Worm (Caenorhabditis elegans): Measurements from ENCODE around the gene col-127.

DNA sequence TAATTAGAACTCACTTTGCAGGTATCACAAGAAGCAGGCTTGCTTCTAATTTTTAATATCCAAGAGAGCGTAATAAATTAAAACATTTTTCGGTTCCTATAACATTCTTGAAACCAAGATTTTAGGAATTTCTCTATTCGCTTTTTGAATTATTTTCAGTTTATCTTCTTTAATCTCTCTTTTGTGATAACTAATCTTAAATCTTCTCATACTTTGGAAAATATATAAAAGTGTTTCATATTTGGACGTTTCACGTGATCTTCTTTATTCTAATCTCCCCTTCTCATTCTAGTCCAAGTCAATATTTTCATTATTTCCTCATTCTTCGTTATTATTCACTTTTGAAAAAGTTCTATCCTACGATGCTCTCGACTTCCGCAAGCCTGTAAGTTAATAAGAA lies 4.5 kb downstream of the col-127 start, which contains the start of gene F54D1.1:
- TF ChIP-seq dao-5 (tag; optimal IDR thresholded peaks at IDR 0.05) (no peak), him-1 (tag; optimal IDR thresholded peaks at IDR 0.05) (no peak)

Measured in whole organism, L4/young adult.